Fruit fly (Drosophila melanogaster) whole organism, embryonic: ENCODE measurements around the gene CG34429.

Experiments
- Aef1 ChIP-seq: fragments of 200-800 bp; sonication (Bioruptor generic); IDR thresholded peaks from 3 replicates; pipeline ENCODE4 v1.3.6; 2022; ENCODE audit warnings: missing biosample characterization, missing genetic modification characterization
- B-H1 ChIP-seq: fragments of 200-800 bp; sonication (Bioruptor generic); IDR thresholded peaks from 3 replicates; pipeline ENCODE4 v1.3.6; 2022; ENCODE audit warnings: missing biosample characterization, missing genetic modification characterization
- CG10321 ChIP-seq: fragments of 200-800 bp; sonication (Bioruptor generic); IDR thresholded peaks from 2 replicates; pipeline ENCODE4 v1.3.6; 2022; ENCODE audit warnings: missing biosample characterization, missing genetic modification characterization
- CG11085 ChIP-seq: fragments of 200-800 bp; sonication (Bioruptor generic); IDR thresholded peaks from 2 replicates; pipeline ENCODE4 v1.3.6; 2022; ENCODE audit warnings: missing biosample characterization, missing genetic modification characterization
- CG11093 ChIP-seq: fragments of 200-800 bp; sonication (Bioruptor generic); IDR thresholded peaks from 3 replicates; pipeline ENCODE4 v1.3.6; 2022; ENCODE audit warnings: missing biosample characterization, missing genetic modification characterization
- CG12236 ChIP-seq: fragments of 200-800 bp; sonication (Bioruptor generic); optimal IDR thresholded peaks from 2 replicates; lab custom pipeline; 2016; ENCODE audit warnings: missing biosample characterization, missing genetic modification characterization
- CG13424 ChIP-seq: fragments of 200-800 bp; sonication (Bioruptor generic); optimal IDR thresholded peaks from 2 replicates; lab custom pipeline; 2019; ENCODE audit warnings: missing biosample characterization, mild to moderate bottlenecking, missing genetic modification characterization, moderate library complexity
- CG13775 ChIP-seq: fragments of 200-800 bp; sonication (Bioruptor generic); optimal IDR thresholded peaks from 3 replicates; lab custom pipeline; 2017; ENCODE audit warnings: missing biosample characterization, mild to moderate bottlenecking, missing genetic modification characterization
- CG13894 ChIP-seq: fragments of 200-800 bp; sonication (Bioruptor generic); optimal IDR thresholded peaks from 3 replicates; lab custom pipeline; 2018; ENCODE audit warnings: missing biosample characterization, mild to moderate bottlenecking, missing genetic modification characterization, moderate library complexity
- CG15011 ChIP-seq: fragments of 200-800 bp; sonication (Bioruptor generic); optimal IDR thresholded peaks from 3 replicates; lab custom pipeline; 2018; ENCODE audit warnings: missing biosample characterization, mild to moderate bottlenecking, missing genetic modification characterization
- CG1602 ChIP-seq: fragments of 200-800 bp; sonication (Bioruptor generic); optimal IDR thresholded peaks from 3 replicates; lab custom pipeline; 2016; ENCODE audit warnings: missing biosample characterization, missing genetic modification characterization
- CG17385 ChIP-seq: fragments of 200-800 bp; sonication (Bioruptor generic); optimal IDR thresholded peaks from 3 replicates; lab custom pipeline; 2018; ENCODE audit warnings: missing biosample characterization, mild to moderate bottlenecking, missing genetic modification characterization
- CG2712 ChIP-seq: fragments of 200-800 bp; optimal IDR thresholded peaks from 3 replicates; lab custom pipeline; 2019; ENCODE audit warnings: missing biosample characterization, mild to moderate bottlenecking, missing genetic modification characterization, moderate library complexity
- CG30431 ChIP-seq: fragments of 200-800 bp; sonication (Bioruptor generic); optimal IDR thresholded peaks from 2 replicates; lab custom pipeline; 2017; ENCODE audit warnings: missing biosample characterization, missing genetic modification characterization
- CG3065 ChIP-seq: fragments of 200-800 bp; sonication (Bioruptor generic); optimal IDR thresholded peaks from 2 replicates; lab custom pipeline; 2016; ENCODE audit warnings: missing biosample characterization, missing genetic modification characterization
- CG7928 ChIP-seq: fragments of 200-800 bp; sonication (Bioruptor generic); optimal IDR thresholded peaks from 2 replicates; lab custom pipeline; 2017; ENCODE audit warnings: missing biosample characterization, mild to moderate bottlenecking, missing genetic modification characterization
- CG8359 ChIP-seq: fragments of 200-800 bp; sonication (Bioruptor generic); optimal IDR thresholded peaks from 2 replicates; lab custom pipeline; 2017; ENCODE audit warnings: missing biosample characterization, mild to moderate bottlenecking, missing genetic modification characterization, borderline replicate concordance
- CG8924 ChIP-seq: fragments of 200-800 bp; optimal IDR thresholded peaks from 3 replicates; lab custom pipeline; 2019; ENCODE audit warnings: missing biosample characterization, mild to moderate bottlenecking, missing genetic modification characterization, moderate library complexity
- D ChIP-seq, 2 experiments: fragments of 200-800 bp in 1 of 2; fragments of >200 bp in 1 of 2; sonication (Bioruptor generic) in 1 of 2; optimal IDR thresholded peaks; 2 replicates in 1 of 2; 3 replicates in 1 of 2; lab custom pipeline; 2017; ENCODE audit warnings: mild to moderate bottlenecking in 1 of 2, missing biosample characterization in 1 of 2, missing genetic modification characterization in 1 of 2, missing genetic modification reagents in 1 of 2
- HHEX ChIP-seq: fragments of 200-800 bp; sonication (Bioruptor generic); optimal IDR thresholded peaks from 3 replicates; lab custom pipeline; 2017; ENCODE audit warnings: missing biosample characterization, mild to moderate bottlenecking, missing genetic modification characterization, missing genetic modification reagents
- HLHmδ ChIP-seq: fragments of 200-800 bp; sonication (Bioruptor generic); optimal IDR thresholded peaks from 2 replicates; lab custom pipeline; 2018; ENCODE audit warnings: missing biosample characterization, mild to moderate bottlenecking, missing genetic modification characterization, moderate library complexity
- Kr ChIP-seq: fragments of 200-800 bp; sonication (Bioruptor generic); optimal IDR thresholded peaks from 2 replicates; lab custom pipeline; 2017; ENCODE audit warnings: missing biosample characterization, mild to moderate bottlenecking, missing genetic modification characterization
- Med ChIP-seq: fragments of 200-800 bp; sonication (Bioruptor generic); peaks from one replicate; lab custom pipeline; 2016; ENCODE audit warnings: missing biosample characterization, missing genetic modification characterization, mild to moderate bottlenecking, inconsistent platforms, moderate library complexity
- Nf-YB ChIP-seq: fragments of 200-800 bp; sonication (Bioruptor generic); optimal IDR thresholded peaks from 3 replicates; lab custom pipeline; 2019; ENCODE audit warnings: missing biosample characterization, mild to moderate bottlenecking, missing genetic modification characterization, moderate library complexity
- Nf-YC ChIP-seq: fragments of 200-800 bp; optimal IDR thresholded peaks from 3 replicates; lab custom pipeline; 2019; ENCODE audit warnings: missing biosample characterization, mild to moderate bottlenecking, missing genetic modification characterization, moderate library complexity
- Poxn ChIP-seq: fragments of 200-800 bp; sonication (Bioruptor generic); IDR thresholded peaks from 2 replicates; pipeline ENCODE4 v1.3.6; 2022; ENCODE audit warnings: missing biosample characterization, missing genetic modification characterization
- Side ChIP-seq: fragments of 200-800 bp; sonication (Bioruptor generic); optimal IDR thresholded peaks from 2 replicates; lab custom pipeline; 2016; ENCODE audit warnings: missing biosample characterization, missing genetic modification characterization
- Xrp1 ChIP-seq: fragments of 200-800 bp; sonication (Bioruptor generic); IDR thresholded peaks from 2 replicates; pipeline ENCODE4 v1.3.6; 2022; ENCODE audit warnings: missing biosample characterization, missing genetic modification characterization
- al ChIP-seq: fragments of 200-800 bp; sonication (Bioruptor generic); IDR thresholded peaks from 2 replicates; pipeline ENCODE4 v1.3.6; 2022; ENCODE audit warnings: missing biosample characterization, missing genetic modification characterization
- cwo ChIP-seq: fragments of 200-800 bp; sonication (Bioruptor generic); optimal IDR thresholded peaks from 3 replicates; lab custom pipeline; 2017; ENCODE audit warnings: missing biosample characterization, missing genetic modification characterization, mild to moderate bottlenecking, moderate library complexity, missing genetic modification reagents
- gem ChIP-seq: fragments of 200-800 bp; sonication (Bioruptor generic); optimal IDR thresholded peaks from 2 replicates; lab custom pipeline; 2019; ENCODE audit warnings: missing biosample characterization, mild to moderate bottlenecking, missing genetic modification characterization, moderate library complexity
- nom ChIP-seq: fragments of 200-800 bp; sonication (Bioruptor generic); optimal IDR thresholded peaks from 2 replicates; lab custom pipeline; 2017; ENCODE audit warnings: missing biosample characterization, missing genetic modification characterization, mild to moderate bottlenecking, moderate library complexity, missing genetic modification reagents
- org-1 ChIP-seq: fragments of 200-800 bp; sonication (Bioruptor generic); optimal IDR thresholded peaks from 2 replicates; lab custom pipeline; 2017; ENCODE audit warnings: missing biosample characterization, missing genetic modification characterization
- sd ChIP-seq: fragments of 200-800 bp; sonication (Bioruptor generic); optimal IDR thresholded peaks from 3 replicates; lab custom pipeline; 2018; ENCODE audit warnings: missing biosample characterization, mild to moderate bottlenecking, missing genetic modification characterization, moderate library complexity
- sr ChIP-seq: fragments of 200-800 bp; sonication (Bioruptor generic); IDR thresholded peaks from 3 replicates; pipeline ENCODE4 v1.3.6; 2022; ENCODE audit warnings: missing biosample characterization, missing genetic modification characterization
- trh ChIP-seq: fragments of 200-800 bp; sonication (Bioruptor generic); optimal IDR thresholded peaks from 2 replicates; lab custom pipeline; 2016; ENCODE audit warnings: missing biosample characterization, missing genetic modification characterization
- tx ChIP-seq: fragments of 200-800 bp; sonication (Bioruptor generic); optimal IDR thresholded peaks from 2 replicates; lab custom pipeline; 2016; ENCODE audit warnings: missing biosample characterization, missing genetic modification characterization
- vnd ChIP-seq: fragments of 200-800 bp; sonication (Bioruptor generic); IDR thresholded peaks from 3 replicates; pipeline ENCODE4 v1.3.6; 2022; ENCODE audit warnings: missing biosample characterization, missing genetic modification characterization; ENCODE audit not compliant: partially characterized antibody
- zfh1 ChIP-seq: fragments of 200-800 bp; sonication (Bioruptor generic); IDR thresholded peaks from 3 replicates; pipeline ENCODE4 v1.3.6; 2022; ENCODE audit warnings: missing biosample characterization, missing genetic modification characterization

The CG34429 gene

dm6 chr3L:13015823-13016465 lies 46.9 kb upstream of the CG34429 start, which contains the start of gene CG11267 (continued):
- TF ChIP-seq trh (GFP tag; lab: Kevin White, UChicago) (peak; percentile 62), B-H1 (peak; percentile 87), CG12236 (GFP tag; lab: Kevin White, UChicago) (no peak), Kr (GFP tag; lab: Kevin White, UChicago) (no peak), Xrp1 (GFP tag; lab: Robert Waterston, UW) (peak; percentile 91), CG11085 (GFP tag; lab: Robert Waterston, UW) (peak; percentile 81), CG15011 (GFP tag; lab: Kevin White, UChicago) (peak; percentile 72), CG13424 (tag; lab: Kevin White, UChicago) (peak; percentile 77), HHEX (GFP tag; lab: Kevin White, UChicago) (peak; percentile 87), CG8924 (tag; lab: Kevin White, UChicago) (peak; percentile 81), al (GFP tag; lab: Robert Waterston, UW) (peak; percentile 90), CG13894 (peak; percentile 89), cwo (GFP tag; lab: Kevin White, UChicago) (peak; percentile 84), CG17385 (GFP tag; lab: Kevin White, UChicago) (peak; percentile 72), gem (tag; lab: Kevin White, UChicago) (peak; percentile 89), tx (GFP tag; lab: Kevin White, UChicago) (peak; percentile 62), HLHmδ (GFP tag; lab: Kevin White, UChicago) (no peak), CG3065 (no peak), CG8359 (peak; percentile 56), CG10321 (GFP tag; lab: Robert Waterston, UW) (peak; percentile 70), sd (no peak), Side (GFP tag; lab: Kevin White, UChicago) (peak; percentile 80), Med (GFP tag; lab: Kevin White, UChicago) (peak; percentile 98), CG13775 (GFP tag; lab: Kevin White, UChicago) (peak; percentile 69), Nf-YB (GFP tag; lab: Kevin White, UChicago) (peak; percentile 52), CG1602 (GFP tag; lab: Kevin White, UChicago) (peak; percentile 73), nom (peak; percentile 60), CG2712 (tag; lab: Kevin White, UChicago) (peak; percentile 83), vnd (GFP tag; lab: Robert Waterston, UW) (no peak), Poxn (GFP tag; lab: Robert Waterston, UW) (peak; percentile 66; the same call in 1 of the 2 replicates), CG30431 (GFP tag; lab: Kevin White, UChicago) (peak; percentile 59), org-1 (GFP tag; lab: Kevin White, UChicago) (peak; percentile 53), zfh1 (GFP tag; lab: Robert Waterston, UW) (peak; percentile 92), CG7928 (GFP tag; lab: Kevin White, UChicago) (peak; percentile 58), D (optimal IDR thresholded peaks at IDR 0.05; lab: Kevin White, UChicago) (no peak), D (GFP tag; optimal IDR thresholded peaks at IDR 0.05; lab: Kevin White, UChicago) (peak; percentile 75), sr (GFP tag; lab: Robert Waterston, UW) (peak; percentile 66), CG11093 (GFP tag; lab: Robert Waterston, UW) (peak; percentile 65; the same call in 1 of the 3 replicates), Nf-YC (tag; lab: Kevin White, UChicago) (peak; percentile 71), Aef1 (GFP tag; lab: Robert Waterston, UW) (peak; percentile 89)
